Worm (Caenorhabditis elegans) whole organism, young adult: Measurements from ENCODE around the gene vdac-1.

Experiments used
- K11D2.4 ChIP-seq: fragments of 200-800 bp; sonication (Bioruptor generic); IDR thresholded peaks from 2 replicates; pipeline ENCODE4 v1.3.6; 2022; ENCODE audit warnings: missing genetic modification reagents, missing genetic modification characterization, missing compliant biosample characterization
- Y95B8A.8 ChIP-seq: fragments of 200-800 bp; sonication (Bioruptor generic); IDR thresholded peaks from 2 replicates; pipeline ENCODE4 v1.3.6; 2022; ENCODE audit warnings: missing genetic modification reagents, missing genetic modification characterization, missing compliant biosample characterization
- ceh-91 ChIP-seq: fragments of 200-800 bp; sonication (Bioruptor generic); IDR thresholded peaks from 2 replicates; pipeline ENCODE4 v1.3.6; 2022; ENCODE audit warnings: missing genetic modification reagents, missing genetic modification characterization, missing compliant biosample characterization
- lin-26 ChIP-seq: fragments of 200-800 bp; sonication (Bioruptor generic); IDR thresholded peaks from 2 replicates; pipeline ENCODE4 v1.3.6; 2022; ENCODE audit warnings: missing genetic modification reagents, missing genetic modification characterization, missing compliant biosample characterization
- lin-35 ChIP-seq, 3 experiments: fragments of 150-350 bp in 2 of 3; sonication (generic microtip) in 1 of 3; optimal IDR thresholded peaks; 2 replicates each; lab custom pipeline; 2014 to 2018; ENCODE audit warnings: missing biosample characterization in 3 of 3, missing genetic modification characterization in 3 of 3, missing genetic modification reagents in 3 of 3
- mcd-1 ChIP-seq: fragments of 200-800 bp; sonication (Bioruptor generic); IDR thresholded peaks from 2 replicates; pipeline ENCODE4 v1.3.6; 2022; ENCODE audit warnings: missing genetic modification reagents, missing genetic modification characterization, missing compliant biosample characterization
- nfya-1 ChIP-seq: sonication (generic microtip); optimal IDR thresholded peaks from 2 replicates; lab custom pipeline; 2017; ENCODE audit warnings: antibody characterized with exemption, missing compliant biosample characterization, missing genetic modification characterization, borderline replicate concordance; ENCODE audit not compliant: insufficient read depth
- rec-8 ChIP-seq, 2 experiments: sonication (generic microtip); optimal IDR thresholded peaks; 2 replicates each; lab custom pipeline; 2016; ENCODE audit warnings: mild to moderate bottlenecking in 2 of 2, missing genetic modification characterization in 2 of 2, missing genetic modification reagents in 2 of 2, missing genotype in 2 of 2, missing biosample characterization in 1 of 2, missing compliant biosample characterization in 1 of 2, moderate library complexity in 1 of 2
- sea-2 ChIP-seq: fragments of 200-800 bp; sonication (Bioruptor generic); IDR thresholded peaks from 2 replicates; pipeline ENCODE4 v1.3.6; 2022; ENCODE audit warnings: missing genetic modification characterization, missing compliant biosample characterization
- snpc-1.1 ChIP-seq: sonication (generic microtip); optimal IDR thresholded peaks from 2 replicates; lab custom pipeline; 2017; ENCODE audit warnings: missing genetic modification characterization, mild to moderate bottlenecking, missing compliant biosample characterization, antibody characterized with exemption, moderate library complexity, missing genotype, missing genetic modification reagents; ENCODE audit not compliant: insufficient read depth
- snpc-3.4 ChIP-seq: sonication (generic microtip); optimal IDR thresholded peaks from 2 replicates; lab custom pipeline; 2017; ENCODE audit warnings: missing genetic modification characterization, mild to moderate bottlenecking, missing compliant biosample characterization, antibody characterized with exemption, moderate library complexity, missing genotype, missing genetic modification reagents
- snpc-4 ChIP-seq, 5 experiments: fragments of 150-350 bp in 1 of 5; sonication (generic microtip) in 4 of 5; optimal IDR thresholded peaks; 2 replicates each; lab custom pipeline; 2014 to 2018; ENCODE audit warnings: missing genetic modification characterization in 5 of 5, missing biosample characterization in 3 of 5, antibody characterized with exemption in 2 of 5, mild to moderate bottlenecking in 2 of 5, missing compliant biosample characterization in 2 of 5, missing genotype in 2 of 5, moderate library complexity in 2 of 5, missing genetic modification reagents in 1 of 5
- unc-62 ChIP-seq: fragments of 150-350 bp; optimal IDR thresholded peaks from 2 replicates; lab custom pipeline; 2014; ENCODE audit warnings: missing biosample characterization, missing genetic modification reagents, missing genetic modification characterization

ce11 chrIV:7532360-7532759, 24.7 kb upstream of the vdac-1 start, which contains the start of gene R05G6.1:
- TF ChIP-seq ceh-91 (GFP tag; lab: Robert Waterston, UW) (no peak), mcd-1 (GFP tag; lab: Robert Waterston, UW) (no peak), snpc-4 (GFP tag; optimal IDR thresholded peaks at IDR 0.05; lab: Kevin White, UChicago) (no peak), snpc-4 (tag; optimal IDR thresholded peaks at IDR 0.05; lab: Kevin White, UChicago) (no peak), rec-8 (tag; optimal IDR thresholded peaks at IDR 0.05; lab: Kevin White, UChicago) (no peak), snpc-3.4 (tag; lab: Kevin White, UChicago) (no peak), lin-26 (GFP tag; lab: Robert Waterston, UW) (no peak), lin-35 (GFP tag; optimal IDR thresholded peaks at IDR 0.05; lab: Kevin White, UChicago) (no peak), nfya-1 (tag; lab: Kevin White, UChicago) (no peak), sea-2 (GFP tag; lab: Robert Waterston, UW) (no peak), snpc-1.1 (no peak), Y95B8A.8 (GFP tag; lab: Robert Waterston, UW) (no peak), unc-62 (GFP tag; lab: Kevin White, UChicago) (no peak), K11D2.4 (GFP tag; lab: Robert Waterston, UW) (no peak)
